Worm (Caenorhabditis elegans) whole organism, late embryonic: Measurements from ENCODE around the gene T04F3.1.

Source experiments
- C08G9.2 ChIP-seq: sonication (generic microtip); optimal IDR thresholded peaks from 2 replicates; lab custom pipeline; 2016; ENCODE audit warnings: mild to moderate bottlenecking, missing genetic modification characterization, moderate library complexity, missing compliant biosample characterization
- K09A11.1 ChIP-seq: sonication (generic microtip); optimal IDR thresholded peaks from 2 replicates; lab custom pipeline; 2017; ENCODE audit warnings: antibody characterized with exemption, mild to moderate bottlenecking, missing genetic modification characterization, missing compliant biosample characterization; ENCODE audit not compliant: insufficient read depth
- ahr-1 ChIP-seq: sonication (generic microtip); optimal IDR thresholded peaks from 2 replicates; lab custom pipeline; 2016; ENCODE audit warnings: missing genetic modification characterization, missing compliant biosample characterization
- ceh-14 ChIP-seq: sonication (generic microtip); optimal IDR thresholded peaks from 2 replicates; lab custom pipeline; 2016; ENCODE audit warnings: missing genotype, missing genetic modification characterization, missing compliant biosample characterization
- ceh-19 ChIP-seq: fragments of 200-800 bp; sonication (Bioruptor generic); optimal IDR thresholded peaks from 2 replicates; lab custom pipeline; 2018; ENCODE audit warnings: mild to moderate bottlenecking, missing genetic modification characterization, missing compliant biosample characterization
- ceh-2 ChIP-seq: sonication (generic microtip); optimal IDR thresholded peaks from 2 replicates; lab custom pipeline; 2016; ENCODE audit warnings: missing genotype, missing genetic modification characterization, missing compliant biosample characterization
- ceh-31 ChIP-seq: sonication (generic microtip); optimal IDR thresholded peaks from 2 replicates; lab custom pipeline; 2016; ENCODE audit warnings: missing genetic modification characterization, missing compliant biosample characterization
- ceh-48 ChIP-seq: sonication (generic microtip); optimal IDR thresholded peaks from 2 replicates; lab custom pipeline; 2016; ENCODE audit warnings: missing genetic modification characterization, inconsistent platforms, missing compliant biosample characterization
- elt-4 ChIP-seq: sonication (generic microtip); optimal IDR thresholded peaks from 2 replicates; lab custom pipeline; 2016; ENCODE audit warnings: missing genetic modification characterization, missing compliant biosample characterization
- gmeb-2 ChIP-seq: sonication (generic microtip); optimal IDR thresholded peaks from 2 replicates; lab custom pipeline; 2016; ENCODE audit warnings: missing genetic modification characterization, inconsistent platforms, missing compliant biosample characterization
- madf-2 ChIP-seq: sonication (generic microtip); optimal IDR thresholded peaks from 2 replicates; lab custom pipeline; 2017; ENCODE audit warnings: missing genetic modification characterization, missing compliant biosample characterization
- sdc-2 ChIP-seq: sonication (generic microtip); optimal IDR thresholded peaks from 2 replicates; lab custom pipeline; 2016; ENCODE audit warnings: missing genotype, missing genetic modification characterization, missing compliant biosample characterization
- ttx-3 ChIP-seq: sonication (generic microtip); optimal IDR thresholded peaks from 2 replicates; lab custom pipeline; 2016; ENCODE audit warnings: missing genetic modification reagents, missing genetic modification characterization, missing compliant biosample characterization
- unc-55 ChIP-seq: sonication (generic microtip); optimal IDR thresholded peaks from 2 replicates; lab custom pipeline; 2017; ENCODE audit warnings: missing biosample characterization, missing genetic modification reagents, missing genetic modification characterization

T04F3.1 gene

ce11 chrV:11803518-11803994 is 63.7 kb downstream of the T04F3.1 start:
- TF ChIP-seq unc-55 (GFP tag; lab: Kevin White, UChicago) = no peak
- no peak for TF ChIP-seq elt-4
- TF ChIP-seq ceh-2 (tag; lab: Kevin White, UChicago) = no peak
- no peak for TF ChIP-seq ceh-14
- TF ChIP-seq C08G9.2 = no peak
- no peak for TF ChIP-seq ceh-31 (tag; lab: Kevin White, UChicago)
- TF ChIP-seq ttx-3 (tag; lab: Kevin White, UChicago) = no peak
- TF ChIP-seq K09A11.1 (tag; lab: Kevin White, UChicago) = no peak
- no peak for TF ChIP-seq gmeb-2
- TF ChIP-seq ahr-1 (tag; lab: Kevin White, UChicago) = no peak
- no peak for TF ChIP-seq ceh-19 (GFP tag; lab: Kevin White, UChicago)
- no peak for TF ChIP-seq sdc-2
- no peak for TF ChIP-seq madf-2 (tag; lab: Kevin White, UChicago)
- TF ChIP-seq ceh-48 (tag; lab: Kevin White, UChicago) = no peak
